Worm (Caenorhabditis elegans) whole organism, mixed stage, embryonic: ENCODE measurements around the gene ilcr-2.

Experiments used
- drap-1 ChIP-seq: fragments of 200-800 bp; sonication (Bioruptor generic); optimal IDR thresholded peaks from 3 replicates; lab custom pipeline; 2018; ENCODE audit warnings: mild to moderate bottlenecking, missing genetic modification characterization, missing compliant biosample characterization
- elt-3 ChIP-seq: fragments of 150-350 bp; optimal IDR thresholded peaks from 2 replicates; lab custom pipeline; 2014; ENCODE audit warnings: missing biosample characterization, missing genetic modification characterization
- flh-1 ChIP-seq: fragments of 200-800 bp; sonication (Bioruptor generic); optimal IDR thresholded peaks from 2 replicates; lab custom pipeline; 2018; ENCODE audit warnings: mild to moderate bottlenecking, missing genetic modification characterization, moderate library complexity, missing compliant biosample characterization
- lin-13 ChIP-seq: fragments of 150-350 bp; optimal IDR thresholded peaks from 2 replicates; lab custom pipeline; 2014; ENCODE audit warnings: missing biosample characterization, missing genetic modification characterization
- mab-5 ChIP-seq: fragments of 150-350 bp; optimal IDR thresholded peaks from 2 replicates; lab custom pipeline; 2014; ENCODE audit warnings: missing biosample characterization, missing genetic modification characterization
- nhr-2 ChIP-seq: fragments of 150-350 bp; optimal IDR thresholded peaks from 2 replicates; lab custom pipeline; 2014; ENCODE audit warnings: missing biosample characterization, missing genetic modification characterization
- nhr-237 ChIP-seq: fragments of 150-350 bp; optimal IDR thresholded peaks from 2 replicates; lab custom pipeline; 2014; ENCODE audit warnings: missing biosample characterization, missing genetic modification characterization
- nhr-28 ChIP-seq: fragments of 150-350 bp; optimal IDR thresholded peaks from 2 replicates; lab custom pipeline; 2014; ENCODE audit warnings: missing biosample characterization, missing genetic modification characterization
- pha-4 ChIP-seq: fragments of 150-350 bp; optimal IDR thresholded peaks from 2 replicates; lab custom pipeline; 2018; ENCODE audit warnings: missing biosample characterization, missing genetic modification reagents, missing genetic modification characterization
- sem-2 ChIP-seq: fragments of 200-800 bp; sonication (Bioruptor generic); optimal IDR thresholded peaks from 2 replicates; lab custom pipeline; 2018; ENCODE audit warnings: mild to moderate bottlenecking, missing genetic modification characterization, missing compliant biosample characterization
- snpc-4 ChIP-seq: fragments of 150-350 bp; optimal IDR thresholded peaks from 2 replicates; lab custom pipeline; 2014; ENCODE audit warnings: missing biosample characterization, missing genetic modification characterization
- unc-39 ChIP-seq: fragments of 150-350 bp; optimal IDR thresholded peaks from 2 replicates; lab custom pipeline; 2014; ENCODE audit warnings: missing biosample characterization, missing genetic modification characterization
- unc-62 ChIP-seq: fragments of 150-350 bp; optimal IDR thresholded peaks from 2 replicates; lab custom pipeline; 2014; ENCODE audit warnings: missing biosample characterization, missing genetic modification reagents, missing genetic modification characterization
- ztf-11 ChIP-seq: fragments of 150-350 bp; optimal IDR thresholded peaks from 2 replicates; lab custom pipeline; 2014; ENCODE audit warnings: missing biosample characterization, missing genetic modification characterization

DNA sequence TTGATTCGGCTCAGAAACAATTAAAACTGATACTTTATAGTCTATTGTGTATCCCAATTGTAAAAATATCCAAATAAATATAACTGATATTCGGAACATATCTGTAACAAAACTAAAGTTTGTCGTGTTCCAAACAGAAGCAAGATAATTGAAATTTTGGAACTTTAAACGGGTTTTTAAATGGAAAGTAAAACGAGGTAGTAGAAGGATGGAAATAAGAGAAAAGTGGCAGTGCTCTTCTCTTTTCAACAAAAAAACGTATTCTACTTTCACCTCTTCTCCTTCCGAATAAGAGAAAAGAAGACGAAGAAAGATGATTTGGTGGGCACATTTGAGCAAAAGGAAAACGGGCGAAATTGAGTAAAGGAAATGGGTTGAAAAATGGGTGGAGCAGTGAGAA is 28.5 kb upstream of the ilcr-2 start, which contains the start of gene nmr-1:
- TF ChIP-seq nhr-28 (tag; lab: Kevin White, UChicago) = no peak
- no peak for TF ChIP-seq lin-13 (tag; lab: Kevin White, UChicago)
- no peak for TF ChIP-seq pha-4
- TF ChIP-seq elt-3 = no peak
- TF ChIP-seq unc-62 (GFP tag; lab: Kevin White, UChicago) = no peak
- no peak for TF ChIP-seq drap-1 (GFP tag; lab: Kevin White, UChicago)
- TF ChIP-seq nhr-237 = no peak
- no peak for TF ChIP-seq mab-5 (tag; lab: Kevin White, UChicago)
- TF ChIP-seq snpc-4 = no peak
- TF ChIP-seq unc-39 (tag; lab: Kevin White, UChicago) = no peak
- no peak for TF ChIP-seq nhr-2 (tag; lab: Kevin White, UChicago)
- no peak for TF ChIP-seq sem-2
- no peak for TF ChIP-seq flh-1 (GFP tag; lab: Kevin White, UChicago)
- TF ChIP-seq ztf-11 (tag; lab: Kevin White, UChicago) = no peak
